Worm (Caenorhabditis elegans) whole organism, late embryonic: Measurements from ENCODE around the gene atf-4.

Experiments used
- C08G9.2 ChIP-seq: sonication (generic microtip); optimal IDR thresholded peaks from 2 replicates; lab custom pipeline; 2016; ENCODE audit warnings: mild to moderate bottlenecking, missing genetic modification characterization, moderate library complexity, missing compliant biosample characterization
- C38D4.7 ChIP-seq: fragments of 200-800 bp; sonication (Bioruptor generic); optimal IDR thresholded peaks from 2 replicates; lab custom pipeline; 2018; ENCODE audit warnings: mild to moderate bottlenecking, missing genetic modification characterization, moderate library complexity, missing compliant biosample characterization
- F13H6.1 ChIP-seq: sonication (generic microtip); optimal IDR thresholded peaks from 2 replicates; lab custom pipeline; 2016; ENCODE audit warnings: missing genetic modification characterization, missing compliant biosample characterization
- K02D7.2 ChIP-seq: sonication (generic microtip); optimal IDR thresholded peaks from 2 replicates; lab custom pipeline; 2017; ENCODE audit warnings: mild to moderate bottlenecking, missing genetic modification characterization, missing compliant biosample characterization
- T23F11.4 ChIP-seq: fragments of 200-800 bp; sonication (Bioruptor generic); optimal IDR thresholded peaks from 2 replicates; lab custom pipeline; 2018; ENCODE audit warnings: mild to moderate bottlenecking, missing genetic modification characterization, missing compliant biosample characterization
- Y22D7AL.16 ChIP-seq: sonication (generic microtip); optimal IDR thresholded peaks from 2 replicates; lab custom pipeline; 2016; ENCODE audit warnings: missing genetic modification characterization, missing compliant biosample characterization
- ama-1 ChIP-seq: fragments of 150-350 bp; optimal IDR thresholded peaks from 2 replicates; lab custom pipeline; 2014
- ceh-14 ChIP-seq: sonication (generic microtip); optimal IDR thresholded peaks from 2 replicates; lab custom pipeline; 2016; ENCODE audit warnings: missing genotype, missing genetic modification characterization, missing compliant biosample characterization
- ceh-18 ChIP-seq: sonication (generic microtip); optimal IDR thresholded peaks from 2 replicates; lab custom pipeline; 2016; ENCODE audit warnings: missing genetic modification characterization, missing compliant biosample characterization
- ceh-19 ChIP-seq: fragments of 200-800 bp; sonication (Bioruptor generic); optimal IDR thresholded peaks from 2 replicates; lab custom pipeline; 2018; ENCODE audit warnings: mild to moderate bottlenecking, missing genetic modification characterization, missing compliant biosample characterization
- ceh-22 ChIP-seq: sonication (generic microtip); optimal IDR thresholded peaks from 2 replicates; lab custom pipeline; 2017; ENCODE audit warnings: missing biosample characterization, missing genetic modification characterization
- ceh-24 ChIP-seq: sonication (generic microtip); optimal IDR thresholded peaks from 2 replicates; lab custom pipeline; 2016; ENCODE audit warnings: mild to moderate bottlenecking, missing genetic modification characterization, missing compliant biosample characterization
- ceh-31 ChIP-seq: sonication (generic microtip); optimal IDR thresholded peaks from 2 replicates; lab custom pipeline; 2016; ENCODE audit warnings: missing genetic modification characterization, missing compliant biosample characterization
- ceh-34 ChIP-seq: sonication (generic microtip); optimal IDR thresholded peaks from 2 replicates; lab custom pipeline; 2016; ENCODE audit warnings: mild to moderate bottlenecking, missing genetic modification characterization, missing compliant biosample characterization
- ceh-45 ChIP-seq: fragments of 200-800 bp; sonication (Bioruptor generic); IDR thresholded peaks from 2 replicates; pipeline ENCODE4 v1.3.6; 2022; ENCODE audit warnings: missing genetic modification reagents, missing genetic modification characterization, missing compliant biosample characterization
- ceh-48 ChIP-seq: sonication (generic microtip); optimal IDR thresholded peaks from 2 replicates; lab custom pipeline; 2016; ENCODE audit warnings: missing genetic modification characterization, inconsistent platforms, missing compliant biosample characterization
- ceh-9 ChIP-seq: sonication (generic microtip); optimal IDR thresholded peaks from 2 replicates; lab custom pipeline; 2016; ENCODE audit warnings: mild to moderate bottlenecking, missing genetic modification characterization, inconsistent platforms, missing compliant biosample characterization
- che-1 ChIP-seq: sonication (generic microtip); optimal IDR thresholded peaks from 2 replicates; lab custom pipeline; 2016; ENCODE audit warnings: mild to moderate bottlenecking, missing genetic modification characterization, missing compliant biosample characterization
- dmd-4 ChIP-seq: sonication (generic microtip); optimal IDR thresholded peaks from 2 replicates; lab custom pipeline; 2016; ENCODE audit warnings: borderline replicate concordance, missing genetic modification characterization, missing compliant biosample characterization
- dve-1 ChIP-seq: sonication (generic microtip); optimal IDR thresholded peaks from 2 replicates; lab custom pipeline; 2017; ENCODE audit warnings: antibody characterized with exemption, mild to moderate bottlenecking, missing genetic modification characterization, missing compliant biosample characterization
- elt-2 ChIP-seq: sonication (generic microtip); optimal IDR thresholded peaks from 2 replicates; lab custom pipeline; 2016; ENCODE audit warnings: missing genetic modification reagents, missing genetic modification characterization, missing compliant biosample characterization
- elt-4 ChIP-seq: sonication (generic microtip); optimal IDR thresholded peaks from 2 replicates; lab custom pipeline; 2016; ENCODE audit warnings: missing genetic modification characterization, missing compliant biosample characterization
- ets-4 ChIP-seq: sonication (generic microtip); optimal IDR thresholded peaks from 2 replicates; lab custom pipeline; 2016; ENCODE audit warnings: missing genetic modification characterization, missing compliant biosample characterization
- eyg-1 ChIP-seq: sonication (generic microtip); optimal IDR thresholded peaks from 2 replicates; lab custom pipeline; 2016; ENCODE audit warnings: missing genotype, missing genetic modification characterization, missing compliant biosample characterization
- fax-1 ChIP-seq: sonication (generic microtip); optimal IDR thresholded peaks from 2 replicates; lab custom pipeline; 2016; ENCODE audit warnings: missing genotype, missing genetic modification characterization, missing compliant biosample characterization
- fkh-6 ChIP-seq: sonication (generic microtip); optimal IDR thresholded peaks from 2 replicates; lab custom pipeline; 2016; ENCODE audit warnings: missing genetic modification characterization, missing compliant biosample characterization
- gmeb-2 ChIP-seq: sonication (generic microtip); optimal IDR thresholded peaks from 2 replicates; lab custom pipeline; 2016; ENCODE audit warnings: missing genetic modification characterization, inconsistent platforms, missing compliant biosample characterization
- hlh-13 ChIP-seq: fragments of 200-800 bp; sonication (Bioruptor generic); optimal IDR thresholded peaks from 2 replicates; lab custom pipeline; 2018; ENCODE audit warnings: mild to moderate bottlenecking, missing genetic modification characterization, missing compliant biosample characterization
- hlh-15 ChIP-seq: sonication (generic microtip); optimal IDR thresholded peaks from 2 replicates; lab custom pipeline; 2016; ENCODE audit warnings: missing genetic modification characterization, missing compliant biosample characterization
- hlh-30 ChIP-seq: sonication (generic microtip); optimal IDR thresholded peaks from 2 replicates; lab custom pipeline; 2017; ENCODE audit warnings: antibody characterized with exemption, missing genetic modification characterization, missing compliant biosample characterization; ENCODE audit not compliant: insufficient read depth
- hlh-6 ChIP-seq: sonication (generic microtip); optimal IDR thresholded peaks from 2 replicates; lab custom pipeline; 2016; ENCODE audit warnings: missing genotype, missing genetic modification characterization, missing compliant biosample characterization
- hlh-8 ChIP-seq: sonication (generic microtip); optimal IDR thresholded peaks from 2 replicates; lab custom pipeline; 2016; ENCODE audit warnings: missing genotype, missing genetic modification characterization, missing compliant biosample characterization
- lin-11 ChIP-seq: fragments of 200-800 bp; sonication (Bioruptor generic); optimal IDR thresholded peaks from 2 replicates; lab custom pipeline; 2018; ENCODE audit warnings: mild to moderate bottlenecking, missing genetic modification characterization, missing compliant biosample characterization
- madf-2 ChIP-seq: sonication (generic microtip); optimal IDR thresholded peaks from 2 replicates; lab custom pipeline; 2017; ENCODE audit warnings: missing genetic modification characterization, missing compliant biosample characterization
- nfya-1 ChIP-seq: sonication (generic microtip); optimal IDR thresholded peaks from 2 replicates; lab custom pipeline; 2017; ENCODE audit warnings: missing genetic modification characterization, mild to moderate bottlenecking, missing compliant biosample characterization, antibody characterized with exemption, moderate library complexity
- nhr-11 ChIP-seq: fragments of 150-350 bp; optimal IDR thresholded peaks from 2 replicates; lab custom pipeline; 2014; ENCODE audit warnings: missing biosample characterization, missing genetic modification characterization
- npax-4 ChIP-seq: sonication (generic microtip); optimal IDR thresholded peaks from 2 replicates; lab custom pipeline; 2016; ENCODE audit warnings: missing genetic modification characterization, missing compliant biosample characterization
- odd-2 ChIP-seq: sonication (generic microtip); optimal IDR thresholded peaks from 2 replicates; lab custom pipeline; 2017; ENCODE audit warnings: antibody characterized with exemption, mild to moderate bottlenecking, missing genetic modification characterization, missing compliant biosample characterization
- pat-9 ChIP-seq: fragments of 200-800 bp; sonication (Bioruptor generic); optimal IDR thresholded peaks from 2 replicates; lab custom pipeline; 2018; ENCODE audit warnings: mild to moderate bottlenecking, missing genetic modification characterization, moderate library complexity, missing compliant biosample characterization
- pha-4 ChIP-seq: fragments of 150-350 bp; optimal IDR thresholded peaks from 2 replicates; lab custom pipeline; 2018; ENCODE audit warnings: missing biosample characterization, missing genetic modification reagents, missing genetic modification characterization
- pros-1 ChIP-seq: fragments of 150-350 bp; optimal IDR thresholded peaks from 2 replicates; lab custom pipeline; 2014; ENCODE audit warnings: missing biosample characterization, missing genetic modification reagents, missing genetic modification characterization
- ref-2 ChIP-seq: sonication (generic microtip); optimal IDR thresholded peaks from 2 replicates; lab custom pipeline; 2016; ENCODE audit warnings: missing genetic modification characterization, missing compliant biosample characterization
- rnt-1 ChIP-seq: sonication (generic microtip); optimal IDR thresholded peaks from 2 replicates; lab custom pipeline; 2016; ENCODE audit warnings: missing genetic modification characterization, missing compliant biosample characterization
- sdc-2 ChIP-seq: sonication (generic microtip); optimal IDR thresholded peaks from 2 replicates; lab custom pipeline; 2016; ENCODE audit warnings: missing genotype, missing genetic modification characterization, missing compliant biosample characterization
- sox-2 ChIP-seq: fragments of 200-800 bp; sonication (Bioruptor generic); IDR thresholded peaks from 2 replicates; pipeline ENCODE4 v1.3.6; 2022; ENCODE audit warnings: missing genetic modification reagents, missing genetic modification characterization, missing compliant biosample characterization
- sox-4 ChIP-seq: sonication (generic microtip); optimal IDR thresholded peaks from 2 replicates; lab custom pipeline; 2017; ENCODE audit warnings: mild to moderate bottlenecking, missing genetic modification characterization, inconsistent platforms, missing compliant biosample characterization
- syd-9 ChIP-seq: sonication (generic microtip); optimal IDR thresholded peaks from 2 replicates; lab custom pipeline; 2016; ENCODE audit warnings: mild to moderate bottlenecking, missing genetic modification characterization, moderate library complexity, missing compliant biosample characterization
- tbx-7 ChIP-seq: sonication (generic microtip); optimal IDR thresholded peaks from 2 replicates; lab custom pipeline; 2016; ENCODE audit warnings: missing genotype, missing genetic modification characterization, missing compliant biosample characterization
- ttx-3 ChIP-seq: sonication (generic microtip); optimal IDR thresholded peaks from 2 replicates; lab custom pipeline; 2016; ENCODE audit warnings: missing genetic modification reagents, missing genetic modification characterization, missing compliant biosample characterization
- unc-42 ChIP-seq: sonication (generic microtip); optimal IDR thresholded peaks from 2 replicates; lab custom pipeline; 2016; ENCODE audit warnings: missing genotype, missing genetic modification characterization, missing compliant biosample characterization
- unc-86 ChIP-seq: sonication (generic microtip); optimal IDR thresholded peaks from 2 replicates; lab custom pipeline; 2016; ENCODE audit warnings: missing genetic modification characterization, missing compliant biosample characterization
- ztf-16 ChIP-seq: sonication (generic microtip); optimal IDR thresholded peaks from 2 replicates; lab custom pipeline; 2017; ENCODE audit warnings: missing genetic modification characterization, missing compliant biosample characterization

Gene atf-4

DNA sequence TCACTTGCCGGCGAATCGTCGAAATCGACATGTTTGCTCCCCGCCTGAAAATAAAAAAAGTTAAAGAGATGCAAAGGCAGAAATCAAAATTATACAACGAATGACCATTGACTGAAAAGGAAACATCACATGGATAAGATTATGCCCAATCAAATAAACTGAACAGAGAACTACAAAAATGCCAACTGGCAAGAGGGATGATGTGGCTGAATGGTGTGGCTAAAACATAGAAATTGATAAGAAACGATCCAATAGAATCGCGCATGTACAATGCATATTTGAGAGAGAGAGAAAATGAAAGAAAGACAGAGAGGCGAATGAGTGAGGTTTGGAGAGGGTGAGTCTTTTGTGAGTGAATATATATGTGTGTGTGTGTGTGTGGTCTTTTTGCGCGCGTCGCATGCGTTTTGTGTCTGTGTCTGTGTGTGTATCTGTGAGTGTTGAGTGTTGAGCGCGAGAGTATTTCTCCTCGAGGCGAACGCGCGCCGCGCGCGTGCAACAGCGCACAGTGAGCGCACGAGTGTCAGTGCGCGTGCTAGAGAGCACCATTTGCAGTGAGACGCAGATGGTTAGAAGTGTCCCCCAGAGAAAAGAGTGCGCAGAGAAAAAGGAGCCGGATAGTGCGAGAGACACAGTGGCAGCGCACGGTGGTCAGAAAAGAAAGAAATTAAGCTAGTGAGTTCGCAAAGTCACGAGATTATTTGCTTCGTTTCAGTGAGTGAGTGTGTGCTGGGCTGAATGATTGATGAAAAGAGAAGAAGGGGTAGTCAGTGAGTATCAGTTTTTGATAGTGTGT, 8.1 kb upstream of the atf-4 start, which contains the start of gene epn-1:
TSS of gene epn-1 (minus strand) at position 51 of the 796 bp plus-strand sequence.
- TF ChIP-seq lin-11 (peak; percentile 11), hlh-30 (peak; percentile 99), ref-2 (tag; lab: Kevin White, UChicago) (peak; percentile 94), che-1 (tag; lab: Kevin White, UChicago) (no peak), elt-2 (peak; percentile 87), hlh-13 (no peak), Y22D7AL.16 (peak; percentile 48), T23F11.4 (GFP tag; lab: Kevin White, UChicago) (peak; percentile 53), unc-42 (tag; lab: Kevin White, UChicago) (peak; percentile 78), ceh-19 (peak; percentile 54), hlh-8 (peak; percentile 50), elt-4 (tag; lab: Kevin White, UChicago) (no peak), ceh-24 (tag; lab: Kevin White, UChicago) (no peak), eyg-1 (tag; lab: Kevin White, UChicago) (peak; percentile 85), pat-9 (tag; lab: Kevin White, UChicago) (peak; percentile 52), hlh-15 (tag; lab: Kevin White, UChicago) (no peak), pros-1 (tag; lab: Kevin White, UChicago) (peak; percentile 94), ceh-14 (tag; lab: Kevin White, UChicago) (peak; percentile 94), pha-4 (tag; lab: Kevin White, UChicago) (no peak), ceh-34 (peak; percentile 96), gmeb-2 (tag; lab: Kevin White, UChicago) (no peak), npax-4 (tag; lab: Kevin White, UChicago) (no peak), ceh-31 (tag; lab: Kevin White, UChicago) (peak; percentile 96), nfya-1 (tag; lab: Kevin White, UChicago) (peak; percentile 91), ceh-18 (tag; lab: Kevin White, UChicago) (peak; percentile 97), sox-4 (tag; lab: Kevin White, UChicago) (peak; percentile 8), C38D4.7 (GFP tag; lab: Kevin White, UChicago) (no peak), dve-1 (peak; percentile 81), fkh-6 (peak; percentile 21), syd-9 (peak; percentile 76), ets-4 (tag; lab: Kevin White, UChicago) (peak; percentile 85), dmd-4 (tag; lab: Kevin White, UChicago) (peak; percentile 64), F13H6.1 (peak; percentile 95), nhr-11 (tag; lab: Kevin White, UChicago) (no peak), K02D7.2 (tag; lab: Kevin White, UChicago) (peak; percentile 38), unc-86 (tag; lab: Kevin White, UChicago) (peak; percentile 22), madf-2 (peak; percentile 81), odd-2 (no peak), ztf-16 (tag; lab: Kevin White, UChicago) (peak; percentile 50), rnt-1 (tag; lab: Kevin White, UChicago) (peak; percentile 95), tbx-7 (peak; percentile 14), hlh-6 (peak; percentile 59), ama-1 (lab: Kevin White, UChicago) (peak; percentile 27), fax-1 (tag; lab: Kevin White, UChicago) (peak; percentile 52), ceh-9 (tag; lab: Kevin White, UChicago) (no peak), sox-2 (peak; percentile 22), ceh-22 (tag; lab: Kevin White, UChicago) (peak; percentile 50), ceh-45 (GFP tag; lab: Robert Waterston, UW) (no peak), C08G9.2 (tag; lab: Kevin White, UChicago) (peak; percentile 76), ttx-3 (tag; lab: Kevin White, UChicago) (no peak), ceh-48 (no peak), sdc-2 (peak; percentile 94)
